Worm (Caenorhabditis elegans) whole organism, L1 larva: ENCODE data around the gene F52E1.3.

Source experiments
- C04F5.9 ChIP-seq: sonication (generic microtip); optimal IDR thresholded peaks from 2 replicates; lab custom pipeline; 2016; ENCODE audit warnings: missing genetic modification characterization, missing compliant biosample characterization
- F16B12.6 ChIP-seq: fragments of 150-350 bp; optimal IDR thresholded peaks from 2 replicates; lab custom pipeline; 2014; ENCODE audit warnings: missing biosample characterization, missing genetic modification characterization
- aha-1 ChIP-seq: fragments of 150-350 bp; optimal IDR thresholded peaks from 2 replicates; lab custom pipeline; 2014; ENCODE audit warnings: missing biosample characterization, missing genetic modification characterization
- aly-2 ChIP-seq: fragments of 150-350 bp; optimal IDR thresholded peaks from 2 replicates; lab custom pipeline; 2014; ENCODE audit warnings: missing biosample characterization, missing genetic modification characterization
- ceh-63 ChIP-seq: fragments of 200-800 bp; sonication (Bioruptor generic); optimal IDR thresholded peaks from 2 replicates; lab custom pipeline; 2018; ENCODE audit warnings: mild to moderate bottlenecking, missing genetic modification characterization, missing compliant biosample characterization
- ceh-8 ChIP-seq: fragments of 200-800 bp; sonication (Bioruptor generic); optimal IDR thresholded peaks from 2 replicates; lab custom pipeline; 2018; ENCODE audit warnings: mild to moderate bottlenecking, missing genetic modification characterization, moderate library complexity, missing compliant biosample characterization
- ces-1 ChIP-seq: fragments of 150-350 bp; optimal IDR thresholded peaks from 2 replicates; lab custom pipeline; 2014; ENCODE audit warnings: missing biosample characterization, missing genetic modification reagents, missing genetic modification characterization
- dpl-1 ChIP-seq, 3 experiments: fragments of 150-350 bp in 2 of 3; sonication (generic microtip) in 1 of 3; optimal IDR thresholded peaks; 2 replicates each; lab custom pipeline; 2014 to 2017; ENCODE audit warnings: missing biosample characterization in 3 of 3, missing genetic modification characterization in 3 of 3, missing genetic modification reagents in 3 of 3
- dsc-1 ChIP-seq: sonication (generic microtip); optimal IDR thresholded peaks from 2 replicates; lab custom pipeline; 2016; ENCODE audit warnings: mild to moderate bottlenecking, missing genetic modification characterization, missing compliant biosample characterization
- efl-1 ChIP-seq, 4 experiments: fragments of 150-350 bp; optimal IDR thresholded peaks in 3 of 4; peaks in 1 of 4; 1 replicate in 1 of 4; 2 replicates in 3 of 4; lab custom pipeline; 2014; ENCODE audit warnings: missing biosample characterization in 2 of 4, missing genetic modification characterization in 2 of 4, missing genetic modification reagents in 2 of 4
- egl-13 ChIP-seq: sonication (generic microtip); optimal IDR thresholded peaks from 2 replicates; lab custom pipeline; 2016; ENCODE audit warnings: missing genotype, missing genetic modification reagents, missing genetic modification characterization, missing compliant biosample characterization
- elt-3 ChIP-seq, 6 experiments: fragments of 150-350 bp in 1 of 6; sonication (generic microtip); optimal IDR thresholded peaks; 2 replicates each; lab custom pipeline; 2017 to 2018; ENCODE audit warnings: missing biosample characterization in 6 of 6, missing genetic modification characterization in 6 of 6, inconsistent platforms in 1 of 6
- fkh-10 ChIP-seq: sonication (generic microtip); optimal IDR thresholded peaks from 2 replicates; lab custom pipeline; 2017; ENCODE audit warnings: missing biosample characterization, missing genetic modification reagents, missing genetic modification characterization
- fkh-8 ChIP-seq: sonication (generic microtip); optimal IDR thresholded peaks from 2 replicates; lab custom pipeline; 2016; ENCODE audit warnings: mild to moderate bottlenecking, missing genetic modification characterization, missing compliant biosample characterization
- fos-1 ChIP-seq: fragments of 150-350 bp; optimal IDR thresholded peaks from 2 replicates; lab custom pipeline; 2014; ENCODE audit warnings: missing biosample characterization, missing genetic modification characterization
- grh-1 ChIP-seq: fragments of 200-800 bp; sonication (Bioruptor generic); IDR thresholded peaks from 2 replicates; pipeline ENCODE4 v1.3.6; 2022; ENCODE audit warnings: missing genetic modification reagents, missing genetic modification characterization, missing compliant biosample characterization
- hlh-17 ChIP-seq: fragments of 200-800 bp; sonication (Bioruptor generic); optimal IDR thresholded peaks from 2 replicates; lab custom pipeline; 2018; ENCODE audit warnings: missing genetic modification characterization, mild to moderate bottlenecking, missing compliant biosample characterization, moderate library complexity, borderline replicate concordance
- hlh-4 ChIP-seq: sonication (generic microtip); optimal IDR thresholded peaks from 2 replicates; lab custom pipeline; 2016; ENCODE audit warnings: mild to moderate bottlenecking, missing genetic modification characterization, missing compliant biosample characterization
- hpl-2 ChIP-seq: fragments of 150-350 bp; optimal IDR thresholded peaks from 2 replicates; lab custom pipeline; 2014; ENCODE audit warnings: missing biosample characterization, missing genetic modification reagents, missing genetic modification characterization
- lin-13 ChIP-seq: fragments of 150-350 bp; optimal IDR thresholded peaks from 2 replicates; lab custom pipeline; 2014; ENCODE audit warnings: missing biosample characterization, missing genetic modification reagents, missing genetic modification characterization
- lin-15B ChIP-seq: fragments of 150-350 bp; sonication (generic microtip); optimal IDR thresholded peaks from 3 replicates; lab custom pipeline; 2014; ENCODE audit warnings: missing biosample characterization, missing genetic modification characterization
- lin-35 ChIP-seq, 2 experiments: fragments of 150-350 bp; optimal IDR thresholded peaks; 2 replicates each; lab custom pipeline; 2014; ENCODE audit warnings: missing biosample characterization in 2 of 2, missing genetic modification characterization in 2 of 2, missing genetic modification reagents in 2 of 2
- lin-39 ChIP-seq: fragments of 150-350 bp; optimal IDR thresholded peaks from 2 replicates; lab custom pipeline; 2014; ENCODE audit warnings: missing biosample characterization, missing genetic modification reagents, missing genetic modification characterization
- lsy-2 ChIP-seq, 2 experiments: fragments of 150-350 bp; optimal IDR thresholded peaks; 2 replicates each; lab custom pipeline; 2014; ENCODE audit warnings: missing biosample characterization in 2 of 2, missing genetic modification characterization in 2 of 2
- mab-9 ChIP-seq: fragments of 200-800 bp; sonication (Bioruptor generic); IDR thresholded peaks from 2 replicates; pipeline ENCODE4 v1.3.6; 2022; ENCODE audit warnings: missing genetic modification reagents, missing genetic modification characterization, missing compliant biosample characterization
- mep-1 ChIP-seq: fragments of 150-350 bp; optimal IDR thresholded peaks from 2 replicates; lab custom pipeline; 2014; ENCODE audit warnings: missing biosample characterization, missing genetic modification characterization
- nhr-19 ChIP-seq: fragments of 200-800 bp; sonication (Bioruptor generic); conservative IDR thresholded peaks from 2 replicates; pipeline ENCODE4 v1.3.6; 2022; ENCODE audit warnings: missing genetic modification characterization, missing compliant biosample characterization
- nhr-20 ChIP-seq: sonication (generic microtip); optimal IDR thresholded peaks from 2 replicates; lab custom pipeline; 2016; ENCODE audit warnings: mild to moderate bottlenecking, missing genetic modification characterization, missing compliant biosample characterization
- nhr-28 ChIP-seq: fragments of 150-350 bp; optimal IDR thresholded peaks from 2 replicates; lab custom pipeline; 2014; ENCODE audit warnings: missing biosample characterization, missing genetic modification characterization
- nhr-47 ChIP-seq: sonication (generic microtip); optimal IDR thresholded peaks from 2 replicates; lab custom pipeline; 2016; ENCODE audit warnings: mild to moderate bottlenecking, missing genetic modification characterization, moderate library complexity, missing compliant biosample characterization
- nhr-76 ChIP-seq: sonication (generic microtip); optimal IDR thresholded peaks from 2 replicates; lab custom pipeline; 2017; ENCODE audit warnings: missing biosample characterization, missing genetic modification characterization
- nhr-77 ChIP-seq: fragments of 150-350 bp; optimal IDR thresholded peaks from 2 replicates; lab custom pipeline; 2014; ENCODE audit warnings: missing biosample characterization, missing genetic modification characterization
- nhr-85 ChIP-seq: sonication (generic microtip); peaks from one replicate; lab custom pipeline; 2016; ENCODE audit warnings: missing genetic modification characterization, inconsistent platforms, missing compliant biosample characterization
- pag-3 ChIP-seq: sonication (generic microtip); optimal IDR thresholded peaks from 2 replicates; lab custom pipeline; 2017; ENCODE audit warnings: missing genetic modification characterization, mild to moderate bottlenecking, missing compliant biosample characterization, antibody characterized with exemption, borderline replicate concordance; ENCODE audit not compliant: insufficient read depth
- snu-23 ChIP-seq: sonication (generic microtip); optimal IDR thresholded peaks from 2 replicates; lab custom pipeline; 2016; ENCODE audit warnings: missing genetic modification characterization, missing compliant biosample characterization
- sptf-1 ChIP-seq: fragments of 150-350 bp; optimal IDR thresholded peaks from 2 replicates; lab custom pipeline; 2014; ENCODE audit warnings: missing biosample characterization, missing genetic modification characterization
- tlp-1 ChIP-seq: fragments of 150-350 bp; optimal IDR thresholded peaks from 2 replicates; lab custom pipeline; 2014; ENCODE audit warnings: missing biosample characterization, missing genetic modification characterization
- unc-130 ChIP-seq: fragments of 150-350 bp; optimal IDR thresholded peaks from 2 replicates; lab custom pipeline; 2017; ENCODE audit warnings: missing biosample characterization, missing genetic modification characterization, inconsistent platforms
- unc-30 ChIP-seq: sonication (generic microtip); optimal IDR thresholded peaks from 2 replicates; lab custom pipeline; 2017; ENCODE audit warnings: missing biosample characterization, missing genetic modification characterization
- unc-98 ChIP-seq: fragments of 200-800 bp; sonication (Bioruptor generic); IDR thresholded peaks from 2 replicates; pipeline ENCODE4 v1.3.6; 2022; ENCODE audit warnings: missing genetic modification characterization, missing compliant biosample characterization
- vab-15 ChIP-seq: sonication (generic microtip); optimal IDR thresholded peaks from 2 replicates; lab custom pipeline; 2017; ENCODE audit warnings: missing genotype, mild to moderate bottlenecking, missing genetic modification characterization, missing compliant biosample characterization

The F52E1.3 gene

DNA sequence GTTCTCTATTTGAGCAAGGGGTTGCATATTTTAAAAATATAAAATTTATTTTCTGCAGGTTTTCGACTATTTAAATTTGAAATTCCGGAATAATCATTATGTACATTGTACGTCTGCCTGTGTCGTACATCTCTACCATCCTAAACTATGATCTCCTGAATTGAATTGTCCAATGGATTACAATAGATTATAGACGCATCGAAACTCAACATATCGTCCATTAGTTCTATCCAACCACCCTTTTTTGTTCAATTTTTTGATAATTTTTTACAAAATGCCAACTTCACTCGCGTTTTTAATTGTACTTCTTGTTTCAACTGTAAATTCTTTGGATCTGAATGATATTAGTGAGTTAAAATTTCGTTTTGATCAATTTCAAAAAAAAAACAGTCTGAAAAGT lies 15.8 kb downstream of the F52E1.3 start, which contains the start of gene F52E1.2:
F52E1.2 (plus strand) TSS at position 190 of the 400 bp plus-strand sequence.
- no peak for TF ChIP-seq ceh-8 (GFP tag; lab: Kevin White, UChicago)
- no peak for TF ChIP-seq pag-3 (tag; lab: Kevin White, UChicago)
- TF ChIP-seq unc-98: no peak
- TF ChIP-seq lin-35 (GFP tag; optimal IDR thresholded peaks at IDR 0.05; lab: Kevin White, UChicago): no peak
- no peak for TF ChIP-seq fkh-8
- no peak for TF ChIP-seq nhr-47
- no peak for TF ChIP-seq mab-9 (GFP tag; lab: Robert Waterston, UW)
- TF ChIP-seq aly-2: no peak

DNA sequence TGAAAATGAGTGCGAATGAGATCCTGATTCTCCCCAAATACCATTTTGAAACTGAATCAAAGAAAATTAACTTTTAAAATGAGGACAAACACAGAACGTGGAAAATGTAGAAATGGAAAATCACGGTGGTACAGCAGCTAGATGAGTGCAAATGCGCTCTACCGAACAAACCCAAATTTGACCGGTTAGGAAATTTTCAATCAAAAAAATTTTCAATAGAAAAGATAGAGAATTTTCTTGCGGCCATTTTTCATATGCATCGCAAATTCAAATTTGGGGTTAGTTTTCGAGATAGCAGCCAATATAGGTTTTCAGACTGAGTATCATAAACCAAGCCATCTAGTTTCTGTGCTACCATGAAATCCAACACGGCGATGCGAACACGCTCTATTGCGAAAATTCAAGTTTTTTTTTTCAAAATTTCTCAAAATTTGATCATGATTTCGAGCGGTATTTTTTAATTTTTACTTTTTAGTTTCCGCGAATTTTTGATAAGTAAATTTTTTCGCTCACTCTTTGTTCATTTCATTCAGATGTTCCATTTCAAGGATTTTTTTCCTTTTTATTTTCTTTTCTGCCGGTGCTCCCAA lies 18.9 kb downstream of the F52E1.3 start, which contains the start of gene vha-18:
vha-18 (minus strand) TSS at position 51 of the 590 bp plus-strand sequence.
- TF ChIP-seq fkh-8 (no peak), efl-1 (optimal IDR thresholded peaks at IDR 0.05; lab: Kevin White, UChicago) (peak in 1 of 2 experiments; percentile 4), efl-1 (GFP tag; optimal IDR thresholded peaks at IDR 0.05 in 1 of 2; lab: Kevin White, UChicago) (no peak), nhr-28 (tag; lab: Kevin White, UChicago) (no peak), hlh-17 (no peak), sptf-1 (tag; lab: Kevin White, UChicago) (no peak), nhr-47 (no peak), unc-30 (tag; lab: Kevin White, UChicago) (no peak), unc-98 (no peak), ceh-63 (GFP tag; lab: Kevin White, UChicago) (no peak)

DNA sequence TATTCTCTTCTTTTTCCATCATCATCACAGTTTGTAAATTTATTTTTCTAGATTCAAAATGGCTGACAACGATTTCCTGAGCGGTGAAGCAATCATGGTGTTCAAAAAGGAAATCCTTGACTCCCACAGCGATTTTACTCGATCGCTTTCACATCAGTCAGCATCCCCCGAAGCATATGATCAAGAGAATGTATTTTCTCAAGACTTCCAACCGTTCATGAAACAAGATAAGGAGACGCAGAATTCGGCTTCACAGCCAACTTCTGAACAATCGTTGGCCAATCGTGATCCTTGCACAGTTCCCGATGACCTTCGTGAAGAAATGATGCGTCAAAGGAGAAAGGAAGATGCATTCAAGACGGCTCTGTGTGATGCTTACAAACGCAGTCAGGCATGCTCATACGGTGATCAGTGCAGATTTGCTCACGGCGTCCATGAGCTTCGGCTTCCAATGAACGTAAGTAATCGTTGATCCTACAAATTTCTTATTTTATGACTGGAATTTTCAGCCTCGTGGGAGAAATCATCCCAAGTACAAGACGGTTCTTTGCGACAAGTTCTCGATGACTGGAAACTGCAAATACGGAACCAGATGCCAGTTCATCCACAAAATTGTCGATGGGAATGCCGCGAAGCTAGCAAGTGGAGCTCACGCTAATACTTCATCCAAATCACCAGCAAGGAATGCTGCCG lies 19.6 kb downstream of the F52E1.3 start, which contains the start of gene pos-1:
pos-1 (plus strand) TSS at position 51 of the 693 bp plus-strand sequence.
- TF ChIP-seq efl-1 (optimal IDR thresholded peaks at IDR 0.05; lab: Kevin White, UChicago) (no peak), efl-1 (GFP tag; optimal IDR thresholded peaks at IDR 0.05 in 1 of 2; lab: Kevin White, UChicago) (peak in 1 of 2 experiments; percentile 90), ceh-63 (GFP tag; lab: Kevin White, UChicago) (no peak)

DNA sequence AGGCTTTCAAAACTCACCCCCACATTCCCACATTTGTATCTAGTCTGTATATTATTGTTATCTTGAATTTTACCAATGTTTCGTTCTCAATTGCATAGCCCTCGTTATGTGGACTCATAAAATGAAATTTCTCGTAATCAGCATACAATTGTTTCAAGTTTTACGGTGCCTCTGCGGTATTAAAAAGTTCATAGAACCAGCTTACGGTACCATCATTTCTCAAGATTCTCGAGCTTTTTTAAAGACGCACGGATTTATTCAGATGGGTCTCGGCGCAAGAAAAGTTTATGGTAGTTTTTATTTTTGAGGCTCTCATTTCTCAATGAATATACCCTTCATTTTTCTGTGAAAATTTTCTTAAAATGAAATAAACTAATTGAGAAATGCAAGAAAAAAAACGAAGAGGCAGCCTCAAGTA lies 20.5 kb downstream of the F52E1.3 start:
- TF ChIP-seq fkh-10 (no peak), lsy-2 (tag; optimal IDR thresholded peaks at IDR 0.05; lab: Kevin White, UChicago) (no peak), hlh-4 (tag; lab: Kevin White, UChicago) (no peak), hpl-2 (GFP tag; lab: Kevin White, UChicago) (no peak), nhr-85 (tag; lab: Kevin White, UChicago) (no peak), nhr-20 (tag; lab: Kevin White, UChicago) (no peak), fkh-8 (no peak), dsc-1 (tag; lab: Kevin White, UChicago) (no peak), fos-1 (tag; lab: Kevin White, UChicago) (no peak), nhr-19 (no peak), ces-1 (GFP tag; lab: Kevin White, UChicago) (no peak), nhr-76 (no peak), lin-15B (tag; lab: Kevin White, UChicago) (no peak), mep-1 (tag; lab: Kevin White, UChicago) (no peak), tlp-1 (tag; lab: Kevin White, UChicago) (no peak), grh-1 (GFP tag; lab: Robert Waterston, UW) (no peak), elt-3 (tag; optimal IDR thresholded peaks at IDR 0.05; lab: Kevin White, UChicago) (no peak)

DNA sequence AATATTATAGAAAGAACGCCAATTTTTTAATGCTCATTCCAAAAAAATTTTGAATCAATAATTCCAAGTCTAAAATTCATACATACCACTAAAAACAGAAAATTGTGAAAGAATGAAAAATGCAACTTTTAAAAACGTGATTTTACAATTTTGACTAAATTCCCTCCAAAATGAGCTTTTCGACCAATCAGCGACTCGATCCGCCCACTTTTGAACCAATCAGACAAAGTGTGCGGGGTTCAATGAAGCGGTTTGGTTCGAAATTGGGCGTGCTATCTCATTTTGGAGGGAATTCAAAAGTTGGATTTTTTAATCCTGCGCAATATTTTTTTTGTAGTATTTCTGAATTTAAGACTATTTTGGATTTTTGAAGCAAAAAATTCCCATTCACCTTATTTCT lies 22.7 kb downstream of the F52E1.3 start:
- TF ChIP-seq snu-23 (GFP tag; lab: Kevin White, UChicago) (no peak), nhr-85 (tag; lab: Kevin White, UChicago) (no peak), unc-30 (tag; lab: Kevin White, UChicago) (no peak), ces-1 (GFP tag; lab: Kevin White, UChicago) (no peak), F16B12.6 (no peak), nhr-47 (no peak), lin-13 (GFP tag; lab: Kevin White, UChicago) (no peak), C04F5.9 (tag; lab: Kevin White, UChicago) (no peak), lsy-2 (tag; optimal IDR thresholded peaks at IDR 0.05; lab: Kevin White, UChicago) (no peak), aha-1 (no peak), vab-15 (tag; lab: Kevin White, UChicago) (no peak), mep-1 (tag; lab: Kevin White, UChicago) (no peak), egl-13 (tag; lab: Kevin White, UChicago) (no peak), lin-39 (tag; lab: Kevin White, UChicago) (no peak), unc-130 (tag; lab: Kevin White, UChicago) (no peak), dpl-1 (GFP tag; optimal IDR thresholded peaks at IDR 0.05; lab: Kevin White, UChicago) (no peak), nhr-77 (tag; lab: Kevin White, UChicago) (no peak)
